Worm (Caenorhabditis elegans) whole organism, young adult: ENCODE results near the gene Y73F8A.35.

Experiments used
- F49E8.2 ChIP-seq: sonication (generic microtip); optimal IDR thresholded peaks from 3 replicates; lab custom pipeline; 2017; ENCODE audit warnings: missing genetic modification characterization, mild to moderate bottlenecking, missing compliant biosample characterization, antibody characterized with exemption, moderate library complexity; ENCODE audit not compliant: insufficient read depth
- F55B11.4 ChIP-seq: sonication (generic microtip); optimal IDR thresholded peaks from 2 replicates; lab custom pipeline; 2016; ENCODE audit warnings: missing compliant biosample characterization, missing genetic modification characterization, borderline replicate concordance; ENCODE audit not compliant: insufficient read depth
- T07F8.4 ChIP-seq: sonication (generic microtip); optimal IDR thresholded peaks from 2 replicates; lab custom pipeline; 2016; ENCODE audit warnings: mild to moderate bottlenecking, missing genetic modification characterization, moderate library complexity, missing compliant biosample characterization
- akir-1 ChIP-seq: fragments of 200-800 bp; sonication (Bioruptor generic); optimal IDR thresholded peaks from 2 replicates; lab custom pipeline; 2018; ENCODE audit warnings: mild to moderate bottlenecking, missing genetic modification characterization, moderate library complexity, missing compliant biosample characterization
- ama-1 ChIP-seq, 3 experiments: fragments of 150-350 bp in 1 of 3; sonication (generic microtip) in 2 of 3; optimal IDR thresholded peaks; 2 replicates each; lab custom pipeline; 2014 to 2018; ENCODE audit warnings: missing biosample characterization in 2 of 3, missing genetic modification characterization in 2 of 3, missing genetic modification reagents in 2 of 3
- ceh-58 ChIP-seq: fragments of 200-800 bp; sonication (Bioruptor generic); IDR thresholded peaks from 2 replicates; pipeline ENCODE4 v1.3.6; 2022; ENCODE audit warnings: missing genetic modification characterization, missing compliant biosample characterization
- dpl-1 ChIP-seq: fragments of 150-350 bp; optimal IDR thresholded peaks from 2 replicates; lab custom pipeline; 2014; ENCODE audit warnings: missing biosample characterization, missing genetic modification reagents, missing genetic modification characterization
- egl-18 ChIP-seq: fragments of 200-800 bp; sonication (Bioruptor generic); IDR thresholded peaks from 2 replicates; pipeline ENCODE4 v1.3.6; 2022; ENCODE audit warnings: missing genetic modification reagents, missing genetic modification characterization, missing compliant biosample characterization
- egl-44 ChIP-seq: fragments of 200-800 bp; sonication (Bioruptor generic); IDR thresholded peaks from 2 replicates; pipeline ENCODE4 v1.3.6; 2022; ENCODE audit warnings: missing genetic modification reagents, missing genetic modification characterization, missing compliant biosample characterization
- lin-26 ChIP-seq: fragments of 200-800 bp; sonication (Bioruptor generic); IDR thresholded peaks from 2 replicates; pipeline ENCODE4 v1.3.6; 2022; ENCODE audit warnings: missing genetic modification reagents, missing genetic modification characterization, missing compliant biosample characterization
- lin-35 ChIP-seq, 3 experiments: fragments of 150-350 bp in 2 of 3; sonication (generic microtip) in 1 of 3; optimal IDR thresholded peaks; 2 replicates each; lab custom pipeline; 2014 to 2018; ENCODE audit warnings: missing biosample characterization in 3 of 3, missing genetic modification characterization in 3 of 3, missing genetic modification reagents in 3 of 3
- snpc-3.4 ChIP-seq: sonication (generic microtip); optimal IDR thresholded peaks from 2 replicates; lab custom pipeline; 2017; ENCODE audit warnings: missing genetic modification characterization, mild to moderate bottlenecking, missing compliant biosample characterization, antibody characterized with exemption, moderate library complexity, missing genotype, missing genetic modification reagents
- snpc-4 ChIP-seq, 5 experiments: fragments of 150-350 bp in 1 of 5; sonication (generic microtip) in 4 of 5; optimal IDR thresholded peaks; 2 replicates each; lab custom pipeline; 2014 to 2018; ENCODE audit warnings: missing genetic modification characterization in 5 of 5, missing biosample characterization in 3 of 5, antibody characterized with exemption in 2 of 5, mild to moderate bottlenecking in 2 of 5, missing compliant biosample characterization in 2 of 5, missing genotype in 2 of 5, moderate library complexity in 2 of 5, missing genetic modification reagents in 1 of 5
- unc-62 ChIP-seq: fragments of 150-350 bp; optimal IDR thresholded peaks from 2 replicates; lab custom pipeline; 2014; ENCODE audit warnings: missing biosample characterization, missing genetic modification reagents, missing genetic modification characterization

ce11 chrIV:15571652-15572051 is 31.9 kb upstream of the Y73F8A.35 start:
- TF ChIP-seq F55B11.4 (tag; lab: Kevin White, UChicago) (no peak), unc-62 (GFP tag; lab: Kevin White, UChicago) (no peak), F49E8.2 (tag; lab: Kevin White, UChicago) (no peak), egl-44 (GFP tag; lab: Robert Waterston, UW) (no peak), T07F8.4 (tag; lab: Kevin White, UChicago) (no peak), lin-35 (GFP tag; optimal IDR thresholded peaks at IDR 0.05; lab: Kevin White, UChicago) (no peak), ceh-58 (GFP tag; lab: Robert Waterston, UW) (no peak), snpc-4 (GFP tag; optimal IDR thresholded peaks at IDR 0.05; lab: Kevin White, UChicago) (no peak), snpc-4 (tag; optimal IDR thresholded peaks at IDR 0.05; lab: Kevin White, UChicago) (no peak), ama-1 (optimal IDR thresholded peaks at IDR 0.05; lab: Kevin White, UChicago) (no peak), ama-1 (GFP tag; optimal IDR thresholded peaks at IDR 0.05; lab: Kevin White, UChicago) (no peak), snpc-3.4 (no peak), egl-18 (GFP tag; lab: Robert Waterston, UW) (no peak), dpl-1 (GFP tag; lab: Kevin White, UChicago) (no peak), akir-1 (GFP tag; lab: Kevin White, UChicago) (no peak), lin-26 (GFP tag; lab: Robert Waterston, UW) (no peak)
